Worm (Caenorhabditis elegans): Measurements from ENCODE around the gene F59B10.5.

ce11 chrII:10505949-10506348 lies 17.5 kb downstream of the F59B10.5 start:
- no peak for TF ChIP-seq ztf-11 (tag; optimal IDR thresholded peaks at IDR 0.05)
- TF ChIP-seq nhr-12 (tag; optimal IDR thresholded peaks at IDR 0.05) = no peak
- no peak for TF ChIP-seq ces-1 (GFP tag; optimal IDR thresholded peaks at IDR 0.05)
- no peak for TF ChIP-seq ceh-43 (GFP tag; optimal IDR thresholded peaks at IDR 0.05)
- no peak for TF ChIP-seq pha-4 (tag; optimal IDR thresholded peaks at IDR 0.05)
- TF ChIP-seq nhr-237 (tag; optimal IDR thresholded peaks at IDR 0.05) = no peak
- TF ChIP-seq lsy-2 (tag; optimal IDR thresholded peaks at IDR 0.05) = no peak
